Fruit fly (Drosophila melanogaster): ENCODE measurements around the gene CG9915.

Gene CG9915

dm6 chrX:16318858-16319557 lies 6.1 kb upstream of the CG9915 start:
- TF ChIP-seq CG14050 (GFP tag; IDR thresholded peaks at IDR 0.05) = no peak
- TF ChIP-seq CG7987 (GFP tag; optimal IDR thresholded peaks at IDR 0.05) = peak; percentile 35
- peak; percentile 28; the same call in 1 of the 2 replicates for TF ChIP-seq lmd (GFP tag; IDR thresholded peaks at IDR 0.05)
- peak; percentile 78 for TF ChIP-seq twi (tag; optimal IDR thresholded peaks at IDR 0.05)
- no peak for TF ChIP-seq CG9727 (GFP tag; optimal IDR thresholded peaks at IDR 0.05)
- TF ChIP-seq cwo (GFP tag; optimal IDR thresholded peaks at IDR 0.05) = peak; percentile 6
- TF ChIP-seq Deaf1 (tag; optimal IDR thresholded peaks at IDR 0.05) = peak; percentile 39
- no peak for TF ChIP-seq trh (GFP tag; optimal IDR thresholded peaks at IDR 0.05)
- peak; percentile 23; the same call in 1 of the 3 replicates for TF ChIP-seq z (GFP tag; IDR thresholded peaks at IDR 0.05)
- no peak for TF ChIP-seq CG3281 (GFP tag; optimal IDR thresholded peaks at IDR 0.05)
- TF ChIP-seq CG8281 (tag; optimal IDR thresholded peaks at IDR 0.05) = no peak
- no peak for TF ChIP-seq org-1 (GFP tag; optimal IDR thresholded peaks at IDR 0.05)
- TF ChIP-seq Doc3 (GFP tag; IDR thresholded peaks at IDR 0.05; ENCODE audit: partially characterized antibody) = no peak
- TF ChIP-seq HmgD (GFP tag; optimal IDR thresholded peaks at IDR 0.05) = no peak
- no peak for TF ChIP-seq pita (GFP tag; optimal IDR thresholded peaks at IDR 0.05)
- TF ChIP-seq Drgx (GFP tag; IDR thresholded peaks at IDR 0.05) = peak; percentile 73
- TF ChIP-seq slp2 (GFP tag; optimal IDR thresholded peaks at IDR 0.05) = no peak
- no peak for TF ChIP-seq hbn (GFP tag; IDR thresholded peaks at IDR 0.05; ENCODE audit: partially characterized antibody)
- no peak for TF ChIP-seq otp (GFP tag; IDR thresholded peaks at IDR 0.05)
- no peak for TF ChIP-seq stc (GFP tag; IDR thresholded peaks at IDR 0.05)
- no peak for TF ChIP-seq CG12744 (GFP tag; optimal IDR thresholded peaks at IDR 0.05)
- no peak for TF ChIP-seq Aef1 (GFP tag; IDR thresholded peaks at IDR 0.05)
- TF ChIP-seq Hr78 (GFP tag; optimal IDR thresholded peaks at IDR 0.05) = peak in 1 of 2 experiments; percentile 25
- TF ChIP-seq Mes4 (GFP tag; optimal IDR thresholded peaks at IDR 0.05) = peak; percentile 17
- peak; percentile 64; the same call in 2 of the 3 replicates for TF ChIP-seq CG6791 (GFP tag; IDR thresholded peaks at IDR 0.05; ENCODE audit: partially characterized antibody)
- no peak for TF ChIP-seq fd64A (GFP tag; optimal IDR thresholded peaks at IDR 0.05)
- 0 out of 2 replicates have a peak, but pooled peaks have one; percentile 8 for TF ChIP-seq Scr (GFP tag; IDR thresholded peaks at IDR 0.05; ENCODE audit: partially characterized antibody)
- no peak for TF ChIP-seq jigr1 (GFP tag; IDR thresholded peaks at IDR 0.05)
- TF ChIP-seq CG18764 (GFP tag; optimal IDR thresholded peaks at IDR 0.05) = no peak
- TF ChIP-seq CG8388 (GFP tag; optimal IDR thresholded peaks at IDR 0.05) = no peak
- TF ChIP-seq GATAe (GFP tag; conservative IDR thresholded peaks at IDR 0.05) = no peak
- peak; percentile 16; the same call in 1 of the 2 replicates for TF ChIP-seq MBD-R2 (GFP tag; IDR thresholded peaks at IDR 0.05)
- no peak for TF ChIP-seq NfI (GFP tag; optimal IDR thresholded peaks at IDR 0.05)
- TF ChIP-seq nom (GFP tag; optimal IDR thresholded peaks at IDR 0.05) = peak; percentile 19
- no peak for TF ChIP-seq CG4282 (GFP tag; optimal IDR thresholded peaks at IDR 0.05)
- TF ChIP-seq CG10543 (GFP tag; optimal IDR thresholded peaks at IDR 0.05) = peak; percentile 65
- peak; percentile 47 for TF ChIP-seq CG15514 (GFP tag; optimal IDR thresholded peaks at IDR 0.05)
- peak; percentile 28 for TF ChIP-seq CG15696 (tag; optimal IDR thresholded peaks at IDR 0.05)
- TF ChIP-seq her (GFP tag; optimal IDR thresholded peaks at IDR 0.05) = no peak
- peak in 1 of 2 experiments; percentile 83 for TF ChIP-seq insv (GFP tag; optimal IDR thresholded peaks at IDR 0.05)
- TF ChIP-seq row (GFP tag; IDR thresholded peaks at IDR 0.05) = peak; percentile 11; the same call in 2 of the 3 replicates
- TF ChIP-seq lbe (GFP tag; optimal IDR thresholded peaks at IDR 0.05) = peak; percentile 28
- peak; percentile 40 for TF ChIP-seq B-H2 (GFP tag; optimal IDR thresholded peaks at IDR 0.05)
- TF ChIP-seq CG10209 (GFP tag; optimal IDR thresholded peaks at IDR 0.05) = no peak
- TF ChIP-seq CG9817 (tag; optimal IDR thresholded peaks at IDR 0.05) = no peak
- no peak for TF ChIP-seq kay (GFP tag; optimal IDR thresholded peaks at IDR 0.05)
- no peak for TF ChIP-seq CG18599 (GFP tag; optimal IDR thresholded peaks at IDR 0.05)
- TF ChIP-seq Bgb (GFP tag; IDR thresholded peaks at IDR 0.05; ENCODE audit: partially characterized antibody) = peak; percentile 49; the same call in 1 of the 2 replicates

All from whole organism, embryonic.